Fruit fly (Drosophila melanogaster) whole organism, embryonic: ENCODE data around the gene anchor.

ENCODE experiments used
- Bteb2 ChIP-seq: fragments of 200-800 bp; sonication (Bioruptor generic); optimal IDR thresholded peaks from 2 replicates; lab custom pipeline; 2016; ENCODE audit warnings: missing biosample characterization, missing genetic modification characterization
- C15 ChIP-seq: fragments of 200-800 bp; sonication (Bioruptor generic); IDR thresholded peaks from 3 replicates; pipeline ENCODE4 v1.3.6; 2022; ENCODE audit warnings: missing biosample characterization, missing genetic modification characterization
- CG10147 ChIP-seq: fragments of 200-800 bp; sonication (Bioruptor generic); optimal IDR thresholded peaks from 2 replicates; lab custom pipeline; 2019; ENCODE audit warnings: missing biosample characterization, mild to moderate bottlenecking, missing genetic modification characterization, moderate library complexity
- CG1024 ChIP-seq: fragments of 200-800 bp; sonication (Bioruptor generic); IDR thresholded peaks from 2 replicates; pipeline ENCODE4 v1.3.6; 2022; ENCODE audit warnings: missing biosample characterization, missing genetic modification characterization
- CG10267 ChIP-seq: fragments of 200-800 bp; sonication (Bioruptor generic); optimal IDR thresholded peaks from 2 replicates; lab custom pipeline; 2018; ENCODE audit warnings: missing biosample characterization, mild to moderate bottlenecking, missing genetic modification characterization, moderate library complexity
- CG11398 ChIP-seq: fragments of 200-800 bp; sonication (Bioruptor generic); optimal IDR thresholded peaks from 2 replicates; lab custom pipeline; 2016; ENCODE audit warnings: missing biosample characterization, missing genetic modification characterization
- CG12299 ChIP-seq: fragments of 200-800 bp; sonication (Bioruptor generic); optimal IDR thresholded peaks from 2 replicates; lab custom pipeline; 2018; ENCODE audit warnings: missing biosample characterization, mild to moderate bottlenecking, missing genetic modification characterization
- CG12391 ChIP-seq: fragments of 200-800 bp; sonication (Bioruptor generic); optimal IDR thresholded peaks from 3 replicates; lab custom pipeline; 2018; ENCODE audit warnings: missing biosample characterization, mild to moderate bottlenecking, missing genetic modification characterization, moderate library complexity
- CG12659 ChIP-seq: fragments of 200-800 bp; sonication (Bioruptor generic); optimal IDR thresholded peaks from 3 replicates; lab custom pipeline; 2017; ENCODE audit warnings: mild to moderate bottlenecking, missing biosample characterization, missing genetic modification reagents, missing genetic modification characterization
- CG15601 ChIP-seq: fragments of 200-800 bp; sonication (Bioruptor generic); optimal IDR thresholded peaks from 3 replicates; lab custom pipeline; 2019; ENCODE audit warnings: missing biosample characterization, mild to moderate bottlenecking, missing genetic modification characterization, moderate library complexity
- CG16863 ChIP-seq: fragments of 200-800 bp; sonication (Bioruptor generic); optimal IDR thresholded peaks from 3 replicates; lab custom pipeline; 2016; ENCODE audit warnings: missing biosample characterization, missing genetic modification characterization
- CG1832 ChIP-seq: fragments of 200-800 bp; sonication (Bioruptor generic); optimal IDR thresholded peaks from 2 replicates; lab custom pipeline; 2017; ENCODE audit warnings: missing biosample characterization, mild to moderate bottlenecking, missing genetic modification characterization, inconsistent platforms
- CG18619 ChIP-seq: fragments of 200-800 bp; sonication (Bioruptor generic); optimal IDR thresholded peaks from 3 replicates; lab custom pipeline; 2017; ENCODE audit warnings: missing biosample characterization, mild to moderate bottlenecking, missing genetic modification characterization
- CG2712 ChIP-seq: fragments of 200-800 bp; optimal IDR thresholded peaks from 3 replicates; lab custom pipeline; 2019; ENCODE audit warnings: missing biosample characterization, mild to moderate bottlenecking, missing genetic modification characterization, moderate library complexity
- CG33213 ChIP-seq: fragments of 200-800 bp; sonication (Bioruptor generic); optimal IDR thresholded peaks from 3 replicates; lab custom pipeline; 2016; ENCODE audit warnings: missing biosample characterization, missing genetic modification characterization
- CG34422 ChIP-seq: fragments of 200-800 bp; sonication (Bioruptor generic); IDR thresholded peaks from 3 replicates; pipeline ENCODE4 v1.3.6; 2022; ENCODE audit warnings: missing biosample characterization, missing genetic modification characterization
- CG43689 ChIP-seq: fragments of 200-800 bp; sonication (Bioruptor generic); IDR thresholded peaks from 2 replicates; pipeline ENCODE4 v1.3.6; 2022; ENCODE audit warnings: missing biosample characterization, missing genetic modification characterization
- CG4707 ChIP-seq: fragments of 200-800 bp; sonication (Bioruptor generic); optimal IDR thresholded peaks from 2 replicates; lab custom pipeline; 2018; ENCODE audit warnings: missing biosample characterization, mild to moderate bottlenecking, missing genetic modification characterization, moderate library complexity
- CG6254 ChIP-seq: fragments of 200-800 bp; sonication (Bioruptor generic); optimal IDR thresholded peaks from 3 replicates; lab custom pipeline; 2017; ENCODE audit warnings: mild to moderate bottlenecking, missing biosample characterization, missing genetic modification reagents, missing genetic modification characterization
- CG8359 ChIP-seq: fragments of 200-800 bp; sonication (Bioruptor generic); optimal IDR thresholded peaks from 2 replicates; lab custom pipeline; 2017; ENCODE audit warnings: missing biosample characterization, mild to moderate bottlenecking, missing genetic modification characterization, borderline replicate concordance
- CkIIα-i1 ChIP-seq: fragments of 200-800 bp; sonication (Bioruptor generic); IDR thresholded peaks from 2 replicates; pipeline ENCODE4 v1.3.6; 2022; ENCODE audit warnings: missing biosample characterization, missing genetic modification characterization
- Fer1 ChIP-seq: fragments of 200-800 bp; sonication (Bioruptor generic); optimal IDR thresholded peaks from 2 replicates; lab custom pipeline; 2017; ENCODE audit warnings: missing biosample characterization, mild to moderate bottlenecking, missing genetic modification characterization
- HLH54F ChIP-seq: fragments of 200-800 bp; sonication (Bioruptor generic); optimal IDR thresholded peaks from 3 replicates; lab custom pipeline; 2016; ENCODE audit warnings: missing biosample characterization, missing genetic modification characterization
- MBD-R2 ChIP-seq: fragments of 200-800 bp; sonication (Bioruptor generic); IDR thresholded peaks from 2 replicates; pipeline ENCODE4 v1.3.6; 2022; ENCODE audit warnings: missing biosample characterization, missing genetic modification characterization
- NC2β ChIP-seq: fragments of 200-800 bp; sonication (Bioruptor generic); optimal IDR thresholded peaks from 2 replicates; lab custom pipeline; 2016; ENCODE audit warnings: missing biosample characterization, missing genetic modification characterization
- Oaz ChIP-seq: fragments of 200-800 bp; sonication (Bioruptor generic); IDR thresholded peaks from 2 replicates; pipeline ENCODE4 v1.3.6; 2022; ENCODE audit warnings: missing biosample characterization, missing genetic modification characterization
- Side ChIP-seq: fragments of 200-800 bp; sonication (Bioruptor generic); optimal IDR thresholded peaks from 2 replicates; lab custom pipeline; 2016; ENCODE audit warnings: missing biosample characterization, missing genetic modification characterization
- Tbp ChIP-seq: fragments of >200 bp; optimal IDR thresholded peaks from 2 replicates; lab custom pipeline; 2018; ENCODE audit warnings: missing biosample characterization, missing genetic modification characterization
- ab ChIP-seq: fragments of 200-800 bp; sonication (Bioruptor generic); optimal IDR thresholded peaks from 2 replicates; lab custom pipeline; 2016; ENCODE audit warnings: missing biosample characterization, missing genetic modification characterization
- ap ChIP-seq: fragments of 200-800 bp; sonication (Bioruptor generic); IDR thresholded peaks from 2 replicates; pipeline ENCODE4 v1.3.6; 2022; ENCODE audit warnings: missing biosample characterization, missing genetic modification characterization
- bab2 ChIP-seq: fragments of 200-800 bp; sonication (Bioruptor generic); optimal IDR thresholded peaks from 2 replicates; lab custom pipeline; 2016; ENCODE audit warnings: missing biosample characterization, missing genetic modification characterization
- bsh ChIP-seq, 2 experiments: fragments of 200-800 bp; sonication (Bioruptor generic); optimal IDR thresholded peaks; 2 replicates each; lab custom pipeline; 2017 to 2018; ENCODE audit warnings: mild to moderate bottlenecking in 2 of 2, missing biosample characterization in 2 of 2, missing genetic modification characterization in 2 of 2, moderate library complexity in 1 of 2
- btn ChIP-seq: fragments of 200-800 bp; sonication (Bioruptor generic); optimal IDR thresholded peaks from 2 replicates; lab custom pipeline; 2016; ENCODE audit warnings: missing biosample characterization, missing genetic modification characterization
- croc ChIP-seq: fragments of 200-800 bp; sonication (Bioruptor generic); conservative IDR thresholded peaks from 3 replicates; pipeline ENCODE4 v1.3.6; 2022; ENCODE audit warnings: missing biosample characterization, missing genetic modification characterization
- dimm ChIP-seq: fragments of 200-800 bp; sonication (Bioruptor generic); IDR thresholded peaks from 2 replicates; pipeline ENCODE4 v1.3.6; 2022; ENCODE audit warnings: missing biosample characterization, missing genetic modification characterization
- dpn ChIP-seq, 2 experiments: fragments of 200-800 bp; sonication (Bioruptor generic); optimal IDR thresholded peaks; 3 replicates each; lab custom pipeline; 2016; ENCODE audit warnings: missing biosample characterization in 2 of 2, missing genetic modification characterization in 2 of 2
- gsb-n ChIP-seq: fragments of 200-800 bp; sonication (Bioruptor generic); optimal IDR thresholded peaks from 3 replicates; lab custom pipeline; 2018; ENCODE audit warnings: missing biosample characterization, mild to moderate bottlenecking, missing genetic modification characterization
- knrl ChIP-seq: fragments of 200-800 bp; sonication (Bioruptor generic); IDR thresholded peaks from 3 replicates; pipeline ENCODE4 v1.3.6; 2022; ENCODE audit warnings: missing biosample characterization, missing genetic modification characterization; ENCODE audit not compliant: partially characterized antibody
- mirr ChIP-seq: fragments of 200-800 bp; sonication (Bioruptor generic); optimal IDR thresholded peaks from 3 replicates; lab custom pipeline; 2018; ENCODE audit warnings: missing biosample characterization, mild to moderate bottlenecking, missing genetic modification characterization
- nom ChIP-seq: fragments of 200-800 bp; sonication (Bioruptor generic); optimal IDR thresholded peaks from 2 replicates; lab custom pipeline; 2017; ENCODE audit warnings: missing biosample characterization, missing genetic modification characterization, mild to moderate bottlenecking, moderate library complexity, missing genetic modification reagents
- odd ChIP-seq: fragments of 200-800 bp; sonication (Bioruptor generic); optimal IDR thresholded peaks from 2 replicates; lab custom pipeline; 2017; ENCODE audit warnings: missing biosample characterization, mild to moderate bottlenecking, missing genetic modification characterization
- pho ChIP-seq: fragments of 200-800 bp; sonication (Bioruptor generic); optimal IDR thresholded peaks from 2 replicates; lab custom pipeline; 2016; ENCODE audit warnings: missing biosample characterization, missing genetic modification characterization
- pum ChIP-seq: fragments of 200-800 bp; sonication (Bioruptor generic); optimal IDR thresholded peaks from 2 replicates; lab custom pipeline; 2016; ENCODE audit warnings: missing biosample characterization, missing genetic modification characterization
- sens ChIP-seq: fragments of 200-800 bp; sonication (Bioruptor generic); peaks from one replicate; lab custom pipeline; 2016; ENCODE audit warnings: missing biosample characterization, missing genetic modification characterization
- unpg ChIP-seq: fragments of 200-800 bp; sonication (Bioruptor generic); optimal IDR thresholded peaks from 3 replicates; lab custom pipeline; 2018; ENCODE audit warnings: missing biosample characterization, mild to moderate bottlenecking, missing genetic modification characterization, moderate library complexity
- wor ChIP-seq: fragments of 200-800 bp; sonication (Bioruptor generic); IDR thresholded peaks from 2 replicates; pipeline ENCODE4 v1.3.6; 2022; ENCODE audit warnings: missing biosample characterization, missing genetic modification characterization
- zf30C ChIP-seq: fragments of 200-800 bp; sonication (Bioruptor generic); optimal IDR thresholded peaks from 3 replicates; lab custom pipeline; 2018; ENCODE audit warnings: missing biosample characterization, mild to moderate bottlenecking, missing genetic modification characterization

The anchor gene

dm6 chr3L:17657728-17658379 is 36.2 kb downstream of the anchor start (continued):
- TF ChIP-seq dpn (GFP tag; optimal IDR thresholded peaks at IDR 0.05; lab: Kevin White, UChicago) (peak in 1 of 2 experiments; percentile 36), nom (GFP tag; lab: Kevin White, UChicago) (peak; percentile 71), CG43689 (no peak), CkIIα-i1 (no peak), Tbp (GFP tag; lab: Kevin White, UChicago) (no peak), btn (GFP tag; lab: Kevin White, UChicago) (no peak), CG2712 (peak; percentile 49), CG4707 (GFP tag; lab: Kevin White, UChicago) (no peak), CG11398 (GFP tag; lab: Kevin White, UChicago) (no peak), NC2β (GFP tag; lab: Kevin White, UChicago) (no peak), bab2 (peak; percentile 11), CG18619 (GFP tag; lab: Kevin White, UChicago) (peak; percentile 34), CG8359 (GFP tag; lab: Kevin White, UChicago) (peak; percentile 29), dimm (GFP tag; lab: Robert Waterston, UW) (no peak), CG10267 (tag; lab: Kevin White, UChicago) (peak; percentile 27), wor (GFP tag; lab: Robert Waterston, UW) (no peak), CG6254 (GFP tag; lab: Kevin White, UChicago) (peak; percentile 39), pho (GFP tag; lab: Kevin White, UChicago) (no peak), Side (GFP tag; lab: Kevin White, UChicago) (no peak), CG33213 (GFP tag; lab: Kevin White, UChicago) (peak; percentile 4)
- TF ChIP-seq, all 482 proteins: peak for 139

DNA sequence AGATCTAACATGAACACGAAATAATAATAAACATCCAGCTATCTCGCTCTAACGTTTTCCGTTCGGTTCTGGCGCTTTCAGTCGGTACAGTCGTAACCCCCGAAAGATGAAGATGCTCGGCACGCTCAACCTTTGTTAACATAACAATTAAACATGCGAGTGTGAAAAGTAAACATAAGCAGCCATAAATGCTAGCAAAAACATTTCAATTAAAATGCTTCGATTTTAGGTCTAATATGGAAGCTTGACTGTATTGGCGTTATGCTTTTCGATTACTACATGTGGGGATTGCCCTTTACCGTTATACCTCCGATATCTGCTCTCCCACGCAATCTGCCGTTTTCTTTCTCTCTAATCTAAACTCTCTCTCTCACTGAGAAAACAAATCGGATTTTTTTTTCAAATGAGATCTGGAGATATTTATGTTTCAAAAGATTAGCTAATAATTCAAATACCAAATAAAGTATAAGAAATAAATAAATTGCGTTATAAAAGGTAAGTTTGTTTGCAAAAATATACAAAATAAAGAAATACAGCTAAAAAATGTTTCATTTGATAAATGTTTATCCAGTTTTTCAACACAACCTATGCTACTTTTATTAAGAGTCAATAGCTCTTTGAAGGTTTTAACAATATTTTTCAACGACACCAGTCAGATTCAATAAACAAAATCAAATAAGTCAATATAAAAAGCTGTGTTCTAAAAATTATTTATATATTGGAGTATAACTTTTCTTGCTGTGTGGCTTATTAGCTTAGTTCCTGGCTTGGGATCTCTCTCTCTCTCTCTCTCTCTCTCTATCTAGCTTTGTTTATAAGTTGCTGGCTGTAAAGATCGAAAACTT is 37.0 kb downstream of the anchor start:
- TF ChIP-seq knrl (no peak), odd (GFP tag; lab: Kevin White, UChicago) (peak; percentile 78), Oaz (GFP tag; lab: Robert Waterston, UW) (peak; percentile 77), ab (GFP tag; lab: Kevin White, UChicago) (peak; percentile 91), CG12391 (tag; lab: Kevin White, UChicago) (peak; percentile 80), CG16863 (GFP tag; lab: Kevin White, UChicago) (peak; percentile 87), Bteb2 (GFP tag; lab: Kevin White, UChicago) (peak; percentile 83), CG10147 (peak; percentile 84), CG12659 (GFP tag; lab: Kevin White, UChicago) (peak; percentile 86), MBD-R2 (peak; percentile 89), CG8359 (GFP tag; lab: Kevin White, UChicago) (peak; percentile 46), CG1024 (GFP tag; lab: Robert Waterston, UW) (peak; percentile 79), CG12299 (peak; percentile 62), ap (peak; percentile 78), zf30C (GFP tag; lab: Kevin White, UChicago) (peak; percentile 36), bsh (GFP tag; optimal IDR thresholded peaks at IDR 0.05; lab: Kevin White, UChicago) (peak in 1 of 2 experiments; percentile 91), C15 (peak; percentile 91), croc (GFP tag; lab: Robert Waterston, UW) (peak; percentile 62; the same call in 2 of the 3 replicates), Fer1 (GFP tag; lab: Kevin White, UChicago) (peak; percentile 83), pum (GFP tag; lab: Kevin White, UChicago) (peak; percentile 85), unpg (GFP tag; lab: Kevin White, UChicago) (peak; percentile 91), sens (peak; percentile 96), CG34422 (GFP tag; lab: Robert Waterston, UW) (peak; percentile 91), CG15601 (tag; lab: Kevin White, UChicago) (peak; percentile 72), HLH54F (GFP tag; lab: Kevin White, UChicago) (peak; percentile 94), gsb-n (peak; percentile 85), CG1832 (GFP tag; lab: Kevin White, UChicago) (no peak), mirr (GFP tag; lab: Kevin White, UChicago) (peak; percentile 82)
